Worm (Caenorhabditis elegans) whole organism, young adult: Measurements from ENCODE around the gene F41F3.3.

Experiments
- B0019.2 ChIP-seq: fragments of 200-800 bp; sonication (Bioruptor generic); conservative IDR thresholded peaks from 2 replicates; pipeline ENCODE4 v1.3.6; 2022; ENCODE audit warnings: missing genetic modification reagents, missing genetic modification characterization, missing compliant biosample characterization
- B0336.3 ChIP-seq: fragments of 200-800 bp; sonication (Bioruptor generic); IDR thresholded peaks from 2 replicates; pipeline ENCODE4 v1.3.6; 2022; ENCODE audit warnings: missing genetic modification characterization, missing compliant biosample characterization
- D2030.7 ChIP-seq: fragments of 200-800 bp; sonication (Bioruptor generic); IDR thresholded peaks from 2 replicates; pipeline ENCODE4 v1.3.6; 2022; ENCODE audit warnings: missing genetic modification reagents, missing genetic modification characterization, missing compliant biosample characterization
- F49E8.2 ChIP-seq: sonication (generic microtip); optimal IDR thresholded peaks from 3 replicates; lab custom pipeline; 2017; ENCODE audit warnings: missing genetic modification characterization, mild to moderate bottlenecking, missing compliant biosample characterization, antibody characterized with exemption, moderate library complexity; ENCODE audit not compliant: insufficient read depth
- K11D2.4 ChIP-seq: fragments of 200-800 bp; sonication (Bioruptor generic); IDR thresholded peaks from 2 replicates; pipeline ENCODE4 v1.3.6; 2022; ENCODE audit warnings: missing genetic modification reagents, missing genetic modification characterization, missing compliant biosample characterization
- Y53F4B.3 ChIP-seq: fragments of 200-800 bp; sonication (Bioruptor generic); IDR thresholded peaks from 2 replicates; pipeline ENCODE4 v1.3.6; 2022; ENCODE audit warnings: missing genetic modification reagents, missing genetic modification characterization, missing compliant biosample characterization
- Y67H2A.10 ChIP-seq: fragments of 200-800 bp; sonication (Bioruptor generic); conservative IDR thresholded peaks from 2 replicates; pipeline ENCODE4 v1.3.6; 2022; ENCODE audit warnings: missing genetic modification reagents, missing genetic modification characterization, missing compliant biosample characterization
- Y79H2A.3 ChIP-seq: fragments of 200-800 bp; sonication (Bioruptor generic); conservative IDR thresholded peaks from 2 replicates; pipeline ENCODE4 v1.3.6; 2022; ENCODE audit warnings: missing genetic modification reagents, missing genetic modification characterization, missing compliant biosample characterization
- ZK185.1 ChIP-seq: sonication (generic microtip); optimal IDR thresholded peaks from 2 replicates; lab custom pipeline; 2016; ENCODE audit warnings: mild to moderate bottlenecking, missing genetic modification characterization, missing compliant biosample characterization; ENCODE audit not compliant: poor library complexity, severe bottlenecking
- ama-1 ChIP-seq, 3 experiments: fragments of 150-350 bp in 1 of 3; sonication (generic microtip) in 2 of 3; optimal IDR thresholded peaks; 2 replicates each; lab custom pipeline; 2014 to 2018; ENCODE audit warnings: missing biosample characterization in 2 of 3, missing genetic modification characterization in 2 of 3, missing genetic modification reagents in 2 of 3
- attf-5 ChIP-seq: fragments of 200-800 bp; sonication (Bioruptor generic); optimal IDR thresholded peaks from 2 replicates; lab custom pipeline; 2018; ENCODE audit warnings: mild to moderate bottlenecking, missing genetic modification characterization, missing compliant biosample characterization
- attf-6 ChIP-seq: fragments of 200-800 bp; sonication (Bioruptor generic); IDR thresholded peaks from 2 replicates; pipeline ENCODE4 v1.3.6; 2022; ENCODE audit warnings: missing genetic modification reagents, missing genetic modification characterization, missing compliant biosample characterization
- ceh-100 ChIP-seq: fragments of 200-800 bp; sonication (Bioruptor generic); IDR thresholded peaks from 2 replicates; pipeline ENCODE4 v1.3.6; 2022; ENCODE audit warnings: missing genetic modification reagents, missing genetic modification characterization, missing compliant biosample characterization
- ceh-40 ChIP-seq: fragments of 200-800 bp; sonication (Bioruptor generic); IDR thresholded peaks from 2 replicates; pipeline ENCODE4 v1.3.6; 2022; ENCODE audit warnings: missing genetic modification characterization, missing compliant biosample characterization
- ceh-91 ChIP-seq: fragments of 200-800 bp; sonication (Bioruptor generic); IDR thresholded peaks from 2 replicates; pipeline ENCODE4 v1.3.6; 2022; ENCODE audit warnings: missing genetic modification reagents, missing genetic modification characterization, missing compliant biosample characterization
- dox-1 ChIP-seq: fragments of 200-800 bp; sonication (Bioruptor generic); IDR thresholded peaks from 2 replicates; pipeline ENCODE4 v1.3.6; 2022; ENCODE audit warnings: missing genetic modification reagents, missing genetic modification characterization, missing compliant biosample characterization
- efl-1 ChIP-seq: fragments of 150-350 bp; optimal IDR thresholded peaks from 2 replicates; lab custom pipeline; 2014; ENCODE audit warnings: missing biosample characterization, missing genetic modification reagents, missing genetic modification characterization
- egl-18 ChIP-seq: fragments of 200-800 bp; sonication (Bioruptor generic); IDR thresholded peaks from 2 replicates; pipeline ENCODE4 v1.3.6; 2022; ENCODE audit warnings: missing genetic modification reagents, missing genetic modification characterization, missing compliant biosample characterization
- ekl-4 ChIP-seq: fragments of 200-800 bp; sonication (Bioruptor generic); IDR thresholded peaks from 2 replicates; pipeline ENCODE4 v1.3.6; 2022; ENCODE audit warnings: missing genetic modification reagents, missing genetic modification characterization, missing compliant biosample characterization
- fkh-3 ChIP-seq: sonication (generic microtip); optimal IDR thresholded peaks from 2 replicates; lab custom pipeline; 2016; ENCODE audit warnings: mild to moderate bottlenecking, missing genetic modification characterization, missing compliant biosample characterization
- hlh-26 ChIP-seq: fragments of 200-800 bp; sonication (Bioruptor generic); conservative IDR thresholded peaks from 2 replicates; pipeline ENCODE4 v1.3.6; 2022; ENCODE audit warnings: missing genetic modification reagents, missing genetic modification characterization, missing compliant biosample characterization
- hrde-1 ChIP-seq: sonication (generic microtip); optimal IDR thresholded peaks from 2 replicates; lab custom pipeline; 2016; ENCODE audit warnings: missing genetic modification characterization, mild to moderate bottlenecking, missing compliant biosample characterization, moderate library complexity, missing genotype, missing genetic modification reagents, borderline replicate concordance
- hsf-1 ChIP-seq: fragments of 200-800 bp; sonication (Bioruptor generic); IDR thresholded peaks from 2 replicates; pipeline ENCODE4 v1.3.6; 2022; ENCODE audit warnings: missing genetic modification reagents, missing genetic modification characterization, missing compliant biosample characterization
- lin-26 ChIP-seq: fragments of 200-800 bp; sonication (Bioruptor generic); IDR thresholded peaks from 2 replicates; pipeline ENCODE4 v1.3.6; 2022; ENCODE audit warnings: missing genetic modification reagents, missing genetic modification characterization, missing compliant biosample characterization
- lin-35 ChIP-seq, 3 experiments: fragments of 150-350 bp in 2 of 3; sonication (generic microtip) in 1 of 3; optimal IDR thresholded peaks; 2 replicates each; lab custom pipeline; 2014 to 2018; ENCODE audit warnings: missing biosample characterization in 3 of 3, missing genetic modification characterization in 3 of 3, missing genetic modification reagents in 3 of 3
- lin-54 ChIP-seq: fragments of 200-800 bp; sonication (Bioruptor generic); optimal IDR thresholded peaks from 2 replicates; lab custom pipeline; 2018; ENCODE audit warnings: mild to moderate bottlenecking, missing genetic modification characterization, missing compliant biosample characterization
- madf-10 ChIP-seq: sonication (generic microtip); optimal IDR thresholded peaks from 2 replicates; lab custom pipeline; 2016; ENCODE audit warnings: mild to moderate bottlenecking, missing genetic modification characterization, missing compliant biosample characterization
- madf-3 ChIP-seq: fragments of 200-800 bp; sonication (Bioruptor generic); IDR thresholded peaks from 2 replicates; pipeline ENCODE4 v1.3.6; 2022; ENCODE audit warnings: missing genetic modification reagents, missing genetic modification characterization, missing compliant biosample characterization
- madf-8 ChIP-seq: fragments of 200-800 bp; sonication (Bioruptor generic); conservative IDR thresholded peaks from 2 replicates; pipeline ENCODE4 v1.3.6; 2022; ENCODE audit warnings: missing genetic modification reagents, missing genetic modification characterization, missing compliant biosample characterization
- mel-28 ChIP-seq: sonication (generic microtip); optimal IDR thresholded peaks from 2 replicates; lab custom pipeline; 2016; ENCODE audit warnings: borderline replicate concordance, mild to moderate bottlenecking, missing genetic modification characterization, missing compliant biosample characterization
- nfya-1 ChIP-seq: sonication (generic microtip); optimal IDR thresholded peaks from 2 replicates; lab custom pipeline; 2017; ENCODE audit warnings: antibody characterized with exemption, missing compliant biosample characterization, missing genetic modification characterization, borderline replicate concordance; ENCODE audit not compliant: insufficient read depth
- nfyb-1 ChIP-seq: fragments of 200-800 bp; sonication (Bioruptor generic); IDR thresholded peaks from 2 replicates; pipeline ENCODE4 v1.3.6; 2022; ENCODE audit warnings: missing genetic modification reagents, missing genetic modification characterization, missing compliant biosample characterization
- nhr-120 ChIP-seq: fragments of 200-800 bp; sonication (Bioruptor generic); IDR thresholded peaks from 2 replicates; pipeline ENCODE4 v1.3.6; 2022; ENCODE audit warnings: missing genetic modification characterization, missing compliant biosample characterization
- nhr-179 ChIP-seq: sonication (generic microtip); optimal IDR thresholded peaks from 2 replicates; lab custom pipeline; 2016; ENCODE audit warnings: mild to moderate bottlenecking, missing genetic modification characterization, missing compliant biosample characterization
- nhr-80 ChIP-seq: sonication (generic microtip); optimal IDR thresholded peaks from 2 replicates; lab custom pipeline; 2016; ENCODE audit warnings: missing genetic modification characterization, missing compliant biosample characterization
- rcor-1 ChIP-seq: fragments of 200-800 bp; sonication (Bioruptor generic); IDR thresholded peaks from 2 replicates; pipeline ENCODE4 v1.3.6; 2022; ENCODE audit warnings: missing genetic modification reagents, missing genetic modification characterization, missing compliant biosample characterization
- repo-1 ChIP-seq: sonication (generic microtip); optimal IDR thresholded peaks from 2 replicates; lab custom pipeline; 2017; ENCODE audit warnings: mild to moderate bottlenecking, missing genetic modification characterization, missing compliant biosample characterization
- sdz-38 ChIP-seq: sonication (generic microtip); optimal IDR thresholded peaks from 2 replicates; lab custom pipeline; 2016; ENCODE audit warnings: missing genotype, missing genetic modification characterization, missing compliant biosample characterization
- tbx-9 ChIP-seq: sonication (generic microtip); optimal IDR thresholded peaks from 2 replicates; lab custom pipeline; 2016; ENCODE audit warnings: borderline replicate concordance, missing genetic modification characterization, inconsistent platforms, missing compliant biosample characterization
- tlf-1 ChIP-seq: fragments of 200-800 bp; sonication (Bioruptor generic); optimal IDR thresholded peaks from 2 replicates; lab custom pipeline; 2018; ENCODE audit warnings: mild to moderate bottlenecking, missing genetic modification characterization, missing compliant biosample characterization
- unc-62 ChIP-seq: fragments of 150-350 bp; optimal IDR thresholded peaks from 2 replicates; lab custom pipeline; 2014; ENCODE audit warnings: missing biosample characterization, missing genetic modification reagents, missing genetic modification characterization
- xnd-1 ChIP-seq: sonication (generic microtip); optimal IDR thresholded peaks from 2 replicates; lab custom pipeline; 2016; ENCODE audit warnings: missing genotype, missing genetic modification reagents, missing genetic modification characterization, missing compliant biosample characterization
- ztf-3 ChIP-seq: fragments of 200-800 bp; sonication (Bioruptor generic); optimal IDR thresholded peaks from 2 replicates; lab custom pipeline; 2018; ENCODE audit warnings: mild to moderate bottlenecking, missing genetic modification characterization, missing compliant biosample characterization

The F41F3.3 gene

ce11 chrV:4647279-4647819 lies 690 bp downstream of the F41F3.3 start:
- TF ChIP-seq lin-54 = no peak
- TF ChIP-seq, all 124 proteins: peak for 0

- TF ChIP-seq madf-3 (GFP tag; lab: Robert Waterston, UW) (no peak), unc-62 (no peak), dox-1 (GFP tag; lab: Robert Waterston, UW) (no peak), ekl-4 (GFP tag; lab: Robert Waterston, UW) (no peak), fkh-3 (tag; lab: Kevin White, UChicago) (no peak), ceh-100 (GFP tag; lab: Robert Waterston, UW) (no peak), K11D2.4 (GFP tag; lab: Robert Waterston, UW) (no peak), D2030.7 (GFP tag; lab: Robert Waterston, UW) (no peak), hrde-1 (tag; lab: Kevin White, UChicago) (no peak), nfya-1 (no peak), madf-8 (no peak), rcor-1 (GFP tag; lab: Robert Waterston, UW) (no peak), mel-28 (no peak), nhr-179 (tag; lab: Kevin White, UChicago) (no peak), nhr-120 (no peak), ama-1 (optimal IDR thresholded peaks at IDR 0.05; lab: Kevin White, UChicago) (no peak), ama-1 (GFP tag; optimal IDR thresholded peaks at IDR 0.05; lab: Kevin White, UChicago) (no peak), egl-18 (GFP tag; lab: Robert Waterston, UW) (no peak), tlf-1 (GFP tag; lab: Kevin White, UChicago) (no peak), hsf-1 (GFP tag; lab: Robert Waterston, UW) (no peak)
Observed at ce11 chrV:4642691-4643090, 5.3 kb downstream of the F41F3.3 start, which contains the start of gene soc-1. Gene soc-1, plus strand, starts transcription at chrV:4642952.

- TF ChIP-seq repo-1 (no peak), nhr-80 (tag; lab: Kevin White, UChicago) (peak; percentile 32)
Observed at ce11 chrV:4640501-4641150, 7.4 kb downstream of the F41F3.3 start.

ce11 chrV:4637153-4637552 lies 10.9 kb downstream of the F41F3.3 start:
- TF ChIP-seq Y79H2A.3 = no peak
- TF ChIP-seq madf-10 (tag; lab: Kevin White, UChicago) = no peak
- no peak for TF ChIP-seq ZK185.1 (tag; lab: Kevin White, UChicago)
- TF ChIP-seq hsf-1 (GFP tag; lab: Robert Waterston, UW) = 0 out of 2 replicates have a peak, but pooled peaks have one; percentile 10
- no peak for TF ChIP-seq madf-3 (GFP tag; lab: Robert Waterston, UW)
- no peak for TF ChIP-seq B0336.3 (GFP tag; lab: Robert Waterston, UW)
- TF ChIP-seq hlh-26 (GFP tag; lab: Robert Waterston, UW) = no peak
- no peak for TF ChIP-seq F49E8.2
- TF ChIP-seq lin-35 (GFP tag; optimal IDR thresholded peaks at IDR 0.05; lab: Kevin White, UChicago) = no peak
- TF ChIP-seq Y53F4B.3 (GFP tag; lab: Robert Waterston, UW) = no peak
- peak; percentile 41; the same call in 1 of the 2 replicates for TF ChIP-seq ceh-91
- no peak for TF ChIP-seq attf-6 (GFP tag; lab: Robert Waterston, UW)
- TF ChIP-seq ceh-100 (GFP tag; lab: Robert Waterston, UW) = no peak
- TF ChIP-seq sdz-38 (tag; lab: Kevin White, UChicago) = no peak
- no peak for TF ChIP-seq ztf-3 (GFP tag; lab: Kevin White, UChicago)
- TF ChIP-seq lin-26 = no peak
- TF ChIP-seq ekl-4 (GFP tag; lab: Robert Waterston, UW) = no peak
- no peak for TF ChIP-seq Y67H2A.10 (GFP tag; lab: Robert Waterston, UW)
- TF ChIP-seq B0019.2 (GFP tag; lab: Robert Waterston, UW) = no peak
- no peak for TF ChIP-seq unc-62
- TF ChIP-seq efl-1 (GFP tag; lab: Kevin White, UChicago) = peak; percentile 89
- TF ChIP-seq ceh-40 = no peak
- TF ChIP-seq tbx-9 = no peak
- TF ChIP-seq xnd-1 (tag; lab: Kevin White, UChicago) = peak; percentile 61
- TF ChIP-seq nfyb-1 (GFP tag; lab: Robert Waterston, UW) = no peak
- TF ChIP-seq attf-5 (GFP tag; lab: Kevin White, UChicago) = no peak
